Worm (Caenorhabditis elegans) whole organism, young adult: ENCODE results near the gene C27D6.1.
A peak's percentile ranks its signal among the peaks of the same experiment; 100 is the strongest.
"Not testable (repeated sequence)": the region's sequence is repeated elsewhere in the genome, so short reads cannot be mapped to it uniquely, and the experiment has no call there.

ENCODE experiments used
- C06A6.2 ChIP-seq: fragments of 200-800 bp; sonication (Bioruptor generic); conservative IDR thresholded peaks from 2 replicates; pipeline ENCODE4 v1.3.6; 2022; ENCODE audit warnings: missing genetic modification characterization, missing compliant biosample characterization
- F22D6.2 ChIP-seq: sonication (generic microtip); optimal IDR thresholded peaks from 2 replicates; lab custom pipeline; 2016; ENCODE audit warnings: mild to moderate bottlenecking, missing genetic modification characterization, missing compliant biosample characterization
- F23B12.7 ChIP-seq: sonication (generic microtip); optimal IDR thresholded peaks from 2 replicates; lab custom pipeline; 2017; ENCODE audit warnings: missing genetic modification characterization, mild to moderate bottlenecking, missing compliant biosample characterization, antibody characterized with exemption, moderate library complexity; ENCODE audit not compliant: insufficient read depth
- F57A8.1 ChIP-seq: fragments of 200-800 bp; sonication (Bioruptor generic); optimal IDR thresholded peaks from 2 replicates; lab custom pipeline; 2018; ENCODE audit warnings: mild to moderate bottlenecking, missing genetic modification characterization, moderate library complexity, missing compliant biosample characterization
- Y95B8A.8 ChIP-seq: fragments of 200-800 bp; sonication (Bioruptor generic); IDR thresholded peaks from 2 replicates; pipeline ENCODE4 v1.3.6; 2022; ENCODE audit warnings: missing genetic modification reagents, missing genetic modification characterization, missing compliant biosample characterization
- ZK185.1 ChIP-seq: sonication (generic microtip); optimal IDR thresholded peaks from 2 replicates; lab custom pipeline; 2016; ENCODE audit warnings: mild to moderate bottlenecking, missing genetic modification characterization, missing compliant biosample characterization; ENCODE audit not compliant: poor library complexity, severe bottlenecking
- athp-1 ChIP-seq: sonication (generic microtip); optimal IDR thresholded peaks from 2 replicates; lab custom pipeline; 2017; ENCODE audit warnings: mild to moderate bottlenecking, missing genetic modification characterization, missing compliant biosample characterization
- attf-5 ChIP-seq: fragments of 200-800 bp; sonication (Bioruptor generic); optimal IDR thresholded peaks from 2 replicates; lab custom pipeline; 2018; ENCODE audit warnings: mild to moderate bottlenecking, missing genetic modification characterization, missing compliant biosample characterization
- attf-6 ChIP-seq: fragments of 200-800 bp; sonication (Bioruptor generic); IDR thresholded peaks from 2 replicates; pipeline ENCODE4 v1.3.6; 2022; ENCODE audit warnings: missing genetic modification reagents, missing genetic modification characterization, missing compliant biosample characterization
- cebp-1 ChIP-seq, 2 experiments: fragments of 200-800 bp in 1 of 2; sonication (Bioruptor generic) in 1 of 2; sonication (generic microtip) in 1 of 2; IDR thresholded peaks in 1 of 2; optimal IDR thresholded peaks in 1 of 2; 2 replicates each; pipeline versions ENCODE4 v1.3.6 to Lab custom; 2017 to 2022; ENCODE audit warnings: missing compliant biosample characterization in 2 of 2, missing genetic modification characterization in 2 of 2, mild to moderate bottlenecking in 1 of 2, missing genetic modification reagents in 1 of 2, moderate library complexity in 1 of 2
- ceh-58 ChIP-seq: fragments of 200-800 bp; sonication (Bioruptor generic); IDR thresholded peaks from 2 replicates; pipeline ENCODE4 v1.3.6; 2022; ENCODE audit warnings: missing genetic modification characterization, missing compliant biosample characterization
- ceh-91 ChIP-seq: fragments of 200-800 bp; sonication (Bioruptor generic); IDR thresholded peaks from 2 replicates; pipeline ENCODE4 v1.3.6; 2022; ENCODE audit warnings: missing genetic modification reagents, missing genetic modification characterization, missing compliant biosample characterization
- die-1 ChIP-seq: sonication (generic microtip); optimal IDR thresholded peaks from 2 replicates; lab custom pipeline; 2016; ENCODE audit warnings: missing genotype, mild to moderate bottlenecking, missing genetic modification characterization, missing compliant biosample characterization
- egl-18 ChIP-seq: fragments of 200-800 bp; sonication (Bioruptor generic); IDR thresholded peaks from 2 replicates; pipeline ENCODE4 v1.3.6; 2022; ENCODE audit warnings: missing genetic modification reagents, missing genetic modification characterization, missing compliant biosample characterization
- ets-4 ChIP-seq: fragments of 200-800 bp; sonication (Bioruptor generic); optimal IDR thresholded peaks from 2 replicates; lab custom pipeline; 2018; ENCODE audit warnings: mild to moderate bottlenecking, missing genetic modification characterization, missing compliant biosample characterization
- gei-17 ChIP-seq: fragments of 200-800 bp; sonication (Bioruptor generic); optimal IDR thresholded peaks from 2 replicates; lab custom pipeline; 2018; ENCODE audit warnings: mild to moderate bottlenecking, missing genetic modification characterization, missing compliant biosample characterization
- hlh-12 ChIP-seq: sonication (generic microtip); optimal IDR thresholded peaks from 2 replicates; lab custom pipeline; 2016; ENCODE audit warnings: missing genetic modification characterization, missing compliant biosample characterization
- hmg-1.2 ChIP-seq: fragments of 200-800 bp; sonication (Bioruptor generic); IDR thresholded peaks from 2 replicates; pipeline ENCODE4 v1.3.6; 2022; ENCODE audit warnings: missing genetic modification reagents, missing genetic modification characterization, missing compliant biosample characterization
- hsf-1 ChIP-seq: fragments of 200-800 bp; sonication (Bioruptor generic); IDR thresholded peaks from 2 replicates; pipeline ENCODE4 v1.3.6; 2022; ENCODE audit warnings: missing genetic modification reagents, missing genetic modification characterization, missing compliant biosample characterization
- let-526 ChIP-seq: fragments of 200-800 bp; sonication (Bioruptor generic); IDR thresholded peaks from 2 replicates; pipeline ENCODE4 v1.3.6; 2022; ENCODE audit warnings: missing genetic modification reagents, missing genetic modification characterization, missing compliant biosample characterization
- lin-26 ChIP-seq: fragments of 200-800 bp; sonication (Bioruptor generic); IDR thresholded peaks from 2 replicates; pipeline ENCODE4 v1.3.6; 2022; ENCODE audit warnings: missing genetic modification reagents, missing genetic modification characterization, missing compliant biosample characterization
- lin-40 ChIP-seq: sonication (generic microtip); optimal IDR thresholded peaks from 2 replicates; lab custom pipeline; 2016; ENCODE audit warnings: missing genetic modification characterization, mild to moderate bottlenecking, missing compliant biosample characterization, missing genotype, missing genetic modification reagents
- lin-54 ChIP-seq: fragments of 200-800 bp; sonication (Bioruptor generic); optimal IDR thresholded peaks from 2 replicates; lab custom pipeline; 2018; ENCODE audit warnings: mild to moderate bottlenecking, missing genetic modification characterization, missing compliant biosample characterization
- lsl-1 ChIP-seq: fragments of 200-800 bp; sonication (Bioruptor generic); optimal IDR thresholded peaks from 2 replicates; lab custom pipeline; 2018; ENCODE audit warnings: mild to moderate bottlenecking, missing genetic modification characterization, moderate library complexity, missing compliant biosample characterization
- mxl-1 ChIP-seq: sonication (generic microtip); optimal IDR thresholded peaks from 2 replicates; lab custom pipeline; 2016; ENCODE audit warnings: missing genetic modification characterization, missing compliant biosample characterization
- snpc-1.1 ChIP-seq: sonication (generic microtip); optimal IDR thresholded peaks from 2 replicates; lab custom pipeline; 2017; ENCODE audit warnings: missing genetic modification characterization, mild to moderate bottlenecking, missing compliant biosample characterization, antibody characterized with exemption, moderate library complexity, missing genotype, missing genetic modification reagents; ENCODE audit not compliant: insufficient read depth
- snpc-1.3 ChIP-seq: sonication (generic microtip); optimal IDR thresholded peaks from 2 replicates; lab custom pipeline; 2017; ENCODE audit warnings: missing genetic modification characterization, mild to moderate bottlenecking, missing compliant biosample characterization, antibody characterized with exemption, moderate library complexity, missing genotype, missing genetic modification reagents; ENCODE audit not compliant: insufficient read depth
- snpc-3.4 ChIP-seq: sonication (generic microtip); optimal IDR thresholded peaks from 2 replicates; lab custom pipeline; 2017; ENCODE audit warnings: missing genetic modification characterization, mild to moderate bottlenecking, missing compliant biosample characterization, antibody characterized with exemption, moderate library complexity, missing genotype, missing genetic modification reagents
- snpc-4 ChIP-seq, 5 experiments: fragments of 150-350 bp in 1 of 5; sonication (generic microtip) in 4 of 5; optimal IDR thresholded peaks; 2 replicates each; lab custom pipeline; 2014 to 2018; ENCODE audit warnings: missing genetic modification characterization in 5 of 5, missing biosample characterization in 3 of 5, antibody characterized with exemption in 2 of 5, mild to moderate bottlenecking in 2 of 5, missing compliant biosample characterization in 2 of 5, missing genotype in 2 of 5, moderate library complexity in 2 of 5, missing genetic modification reagents in 1 of 5
- somi-1 ChIP-seq: fragments of 200-800 bp; sonication (Bioruptor generic); optimal IDR thresholded peaks from 2 replicates; lab custom pipeline; 2018; ENCODE audit warnings: mild to moderate bottlenecking, missing genetic modification characterization, missing compliant biosample characterization
- tlf-1 ChIP-seq: fragments of 200-800 bp; sonication (Bioruptor generic); optimal IDR thresholded peaks from 2 replicates; lab custom pipeline; 2018; ENCODE audit warnings: mild to moderate bottlenecking, missing genetic modification characterization, missing compliant biosample characterization
- ztf-22 ChIP-seq: fragments of 200-800 bp; sonication (Bioruptor generic); optimal IDR thresholded peaks from 2 replicates; lab custom pipeline; 2018; ENCODE audit warnings: mild to moderate bottlenecking, missing genetic modification characterization, moderate library complexity, missing compliant biosample characterization
- ztf-26 ChIP-seq: sonication (generic microtip); optimal IDR thresholded peaks from 2 replicates; lab custom pipeline; 2017; ENCODE audit warnings: missing genetic modification characterization, missing compliant biosample characterization
- ztf-28 ChIP-seq: fragments of 200-800 bp; sonication (Bioruptor generic); IDR thresholded peaks from 2 replicates; pipeline ENCODE4 v1.3.6; 2022; ENCODE audit warnings: missing genetic modification reagents, missing genetic modification characterization, missing compliant biosample characterization

Gene C27D6.1

DNA sequence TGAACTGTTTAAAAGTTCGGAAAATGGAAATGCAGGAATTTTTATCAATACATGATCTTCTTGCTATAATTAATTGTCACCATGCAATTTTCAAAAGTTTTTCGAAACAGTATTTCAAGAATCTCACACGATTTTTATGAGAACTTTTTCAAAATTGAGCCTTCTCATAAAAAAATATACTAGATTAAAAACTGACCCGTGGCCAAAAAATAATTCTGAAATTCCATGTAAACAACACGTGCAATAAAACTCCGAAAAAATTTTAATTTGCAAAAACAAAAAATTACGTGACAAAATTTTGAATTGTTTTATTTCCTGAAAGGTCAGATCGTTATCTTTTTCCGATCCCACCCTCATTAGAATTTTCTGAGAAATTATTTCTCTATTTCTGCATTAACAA is 23.0 kb downstream of the C27D6.1 start, which contains the start of gene C34F11.5:
Gene C34F11.5 (plus strand): TSS at position 301 of the 400 bp plus-strand sequence.
- TF ChIP-seq lin-26 (GFP tag; lab: Robert Waterston, UW) (no peak), ets-4 (no peak), ceh-91 (GFP tag; lab: Robert Waterston, UW) (no peak), somi-1 (GFP tag; lab: Kevin White, UChicago) (no peak), F23B12.7 (no peak), mxl-1 (tag; lab: Kevin White, UChicago) (no peak), egl-18 (GFP tag; lab: Robert Waterston, UW) (no peak), ztf-26 (tag; lab: Kevin White, UChicago) (no peak), hlh-12 (tag; lab: Kevin White, UChicago) (no peak), snpc-1.3 (tag; lab: Kevin White, UChicago) (no peak), F22D6.2 (no peak)

DNA sequence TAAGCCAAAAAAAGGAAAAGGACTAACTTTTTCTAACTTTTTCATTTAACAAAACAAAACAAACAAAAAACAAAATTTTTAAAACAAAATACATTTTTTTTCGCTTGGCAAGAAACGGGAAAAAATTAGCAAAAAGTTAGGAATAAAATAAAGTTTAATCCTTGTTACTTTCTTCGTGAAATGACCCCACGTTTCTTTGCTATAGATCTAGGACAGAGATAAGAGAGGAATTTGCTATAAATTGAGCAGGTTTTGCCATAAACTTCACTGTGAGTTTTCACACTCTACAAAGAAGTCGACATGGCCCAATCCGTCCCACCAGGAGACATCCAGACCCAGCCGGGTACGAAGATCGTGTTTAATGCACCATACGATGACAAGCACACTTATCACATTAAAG is 26.9 kb downstream of the C27D6.1 start, which contains the start of gene msp-50:
Gene msp-50 (plus strand): TSS at position 301 of the 400 bp plus-strand sequence.
- TF ChIP-seq lin-54 (GFP tag; lab: Kevin White, UChicago) (no peak), athp-1 (tag; lab: Kevin White, UChicago) (no peak), cebp-1 (GFP tag; IDR thresholded peaks at IDR 0.05; lab: Robert Waterston, UW) (no peak), cebp-1 (tag; optimal IDR thresholded peaks at IDR 0.05; lab: Kevin White, UChicago) (no peak), F22D6.2 (no peak), let-526 (GFP tag; lab: Robert Waterston, UW) (no peak), ztf-22 (GFP tag; lab: Kevin White, UChicago) (no peak), C06A6.2 (GFP tag; lab: Robert Waterston, UW) (no peak), F57A8.1 (no peak), tlf-1 (GFP tag; lab: Kevin White, UChicago) (no peak), hsf-1 (no peak), lin-40 (tag; lab: Kevin White, UChicago) (no peak), mxl-1 (tag; lab: Kevin White, UChicago) (no peak), attf-6 (GFP tag; lab: Robert Waterston, UW) (no peak), hmg-1.2 (GFP tag; lab: Robert Waterston, UW) (no peak), snpc-1.1 (no peak), ceh-58 (no peak), gei-17 (GFP tag; lab: Kevin White, UChicago) (no peak), ztf-26 (tag; lab: Kevin White, UChicago) (no peak), ztf-28 (GFP tag; lab: Robert Waterston, UW) (no peak)

DNA sequence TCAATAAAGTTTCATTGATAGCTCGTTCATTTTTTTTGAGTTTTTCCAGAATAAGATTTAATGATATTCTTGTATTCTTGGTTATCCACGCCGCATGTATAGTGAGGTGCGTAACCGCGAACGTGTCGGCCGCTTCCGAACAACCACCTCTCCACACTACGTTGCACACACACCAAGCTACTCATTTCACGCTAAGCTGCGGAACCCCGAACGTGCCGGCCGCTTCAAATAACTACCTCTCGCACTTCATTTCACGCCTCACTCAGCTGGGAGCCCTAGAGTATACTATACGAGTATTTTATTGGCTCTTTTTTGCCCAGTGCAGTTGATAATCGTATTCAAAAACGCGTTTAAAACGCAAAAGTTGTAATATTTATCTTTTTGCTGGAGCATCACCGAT is 27.7 kb downstream of the C27D6.1 start:
- TF ChIP-seq hmg-1.2 (GFP tag; lab: Robert Waterston, UW) (peak; percentile 68), lsl-1 (GFP tag; lab: Kevin White, UChicago) (peak; percentile 8), snpc-1.1 (peak; percentile 87), snpc-4 (tag; optimal IDR thresholded peaks at IDR 0.05; lab: Kevin White, UChicago) (peak; percentile 37 to 95 (median 80)), snpc-3.4 (tag; lab: Kevin White, UChicago) (peak; percentile 66)
- not testable (repeated sequence) for TF ChIP-seq snpc-4 (GFP tag; optimal IDR thresholded peaks at IDR 0.05; lab: Kevin White, UChicago)

DNA sequence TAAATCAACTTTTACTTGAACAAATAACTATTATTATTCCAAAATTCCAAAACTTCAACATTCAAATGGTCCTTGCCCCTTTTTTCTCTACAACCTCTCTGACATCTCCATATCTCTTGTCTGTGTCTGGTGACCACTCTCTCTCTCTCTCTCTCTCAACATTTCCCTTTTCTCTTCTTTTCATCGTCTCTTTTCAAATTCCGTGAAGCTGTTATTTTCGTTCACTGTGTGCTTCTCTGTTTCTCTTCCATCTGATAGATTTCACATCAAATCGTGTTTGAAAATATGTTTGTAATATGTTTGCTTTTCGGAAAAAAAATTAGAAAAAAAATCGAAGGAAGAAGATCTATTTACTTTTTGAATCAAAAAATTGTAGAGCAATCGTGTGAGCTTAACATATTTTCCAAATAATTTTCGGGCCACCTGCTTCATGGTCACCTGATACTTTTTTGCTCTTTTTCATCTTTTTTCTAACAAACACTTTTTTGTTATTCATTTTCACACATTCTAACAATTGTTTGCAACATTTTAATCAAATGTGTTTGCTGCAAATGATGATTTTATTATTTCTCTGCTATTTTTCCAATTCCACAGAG is 28.5 kb downstream of the C27D6.1 start:
- TF ChIP-seq Y95B8A.8 (no peak), die-1 (tag; lab: Kevin White, UChicago) (no peak), let-526 (GFP tag; lab: Robert Waterston, UW) (no peak), hmg-1.2 (GFP tag; lab: Robert Waterston, UW) (peak; percentile 39; the same call in 1 of the 2 replicates), ZK185.1 (tag; lab: Kevin White, UChicago) (peak; percentile 0), attf-5 (GFP tag; lab: Kevin White, UChicago) (peak; percentile 12)
